Fruit fly (Drosophila melanogaster): ENCODE data around the gene CG33080.

CG33080 gene

dm6 chrX:5677400-5678177 lies 40.0 kb downstream of the CG33080 start (continued):
- TF ChIP-seq CG9727 (GFP tag; optimal IDR thresholded peaks at IDR 0.05) (peak; percentile 94), pfk (GFP tag; optimal IDR thresholded peaks at IDR 0.05) (peak; percentile 85), CG8281 (tag; optimal IDR thresholded peaks at IDR 0.05) (peak; percentile 90), Hr78 (GFP tag; optimal IDR thresholded peaks at IDR 0.05) (peak in 1 of 2 experiments; percentile 53), bcd (GFP tag; optimal IDR thresholded peaks at IDR 0.05) (peak; percentile 87), CG2116 (GFP tag; optimal IDR thresholded peaks at IDR 0.05) (peak; percentile 82), sc (optimal IDR thresholded peaks at IDR 0.05) (no peak), sc (GFP tag; optimal IDR thresholded peaks at IDR 0.05) (peak; percentile 93), CG33557 (GFP tag; optimal IDR thresholded peaks at IDR 0.05) (peak; percentile 98), Oli (tag; optimal IDR thresholded peaks at IDR 0.05) (peak; percentile 76), ftz-f1 (GFP tag; optimal IDR thresholded peaks at IDR 0.05) (peak; percentile 20), pita (GFP tag; optimal IDR thresholded peaks at IDR 0.05) (no peak), ems (GFP tag; optimal IDR thresholded peaks at IDR 0.05) (peak; percentile 90), BtbVII (GFP tag; optimal IDR thresholded peaks at IDR 0.05) (peak; percentile 93), run (tag; optimal IDR thresholded peaks at IDR 0.05) (peak; percentile 83), rib (GFP tag; IDR thresholded peaks at IDR 0.05) (peak; percentile 90), Aef1 (GFP tag; IDR thresholded peaks at IDR 0.05) (peak; percentile 45; the same call in 2 of the 3 replicates), Ptx1 (GFP tag; IDR thresholded peaks at IDR 0.05) (peak; percentile 30; the same call in 1 of the 2 replicates), CG12236 (GFP tag; optimal IDR thresholded peaks at IDR 0.05) (peak; percentile 97), ase (GFP tag; IDR thresholded peaks at IDR 0.05) (peak; percentile 71; the same call in 2 of the 3 replicates), abd-A (tag; optimal IDR thresholded peaks at IDR 0.05) (peak; percentile 80), CG4404 (GFP tag; IDR thresholded peaks at IDR 0.05) (peak; percentile 29; the same call in 1 of the 2 replicates), CG15011 (GFP tag; optimal IDR thresholded peaks at IDR 0.05) (peak; percentile 95), CG11093 (GFP tag; IDR thresholded peaks at IDR 0.05) (peak; percentile 85; the same call in 1 of the 3 replicates), CG17186 (GFP tag; optimal IDR thresholded peaks at IDR 0.05) (peak; percentile 92), CG1603 (tag; optimal IDR thresholded peaks at IDR 0.05) (peak; percentile 93), sima (GFP tag; optimal IDR thresholded peaks at IDR 0.05) (peak; percentile 83), gce (GFP tag; IDR thresholded peaks at IDR 0.05) (peak; percentile 95; the same call in 2 of the 3 replicates), Atf3 (GFP tag; optimal IDR thresholded peaks at IDR 0.05) (peak; percentile 80), CG7745 (tag; optimal IDR thresholded peaks at IDR 0.05) (peak; percentile 95), Meics (GFP tag; optimal IDR thresholded peaks at IDR 0.05) (peak; percentile 92), esg (GFP tag; conservative IDR thresholded peaks at IDR 0.05) (no peak), CG8478 (optimal IDR thresholded peaks at IDR 0.05) (no peak), CG5953 (GFP tag; IDR thresholded peaks at IDR 0.05) (peak; percentile 91), Dad (GFP tag; optimal IDR thresholded peaks at IDR 0.05) (peak; percentile 89), ap (GFP tag; IDR thresholded peaks at IDR 0.05) (peak; percentile 54), Bgb (GFP tag; IDR thresholded peaks at IDR 0.05; ENCODE audit: partially characterized antibody) (no peak), pho (GFP tag; optimal IDR thresholded peaks at IDR 0.05) (peak; percentile 74), CG32767 (GFP tag; IDR thresholded peaks at IDR 0.05) (peak; percentile 78), sens-2 (GFP tag; IDR thresholded peaks at IDR 0.05) (peak; percentile 85), CG12219 (GFP tag; optimal IDR thresholded peaks at IDR 0.05) (peak; percentile 90), CG1233 (GFP tag; optimal IDR thresholded peaks at IDR 0.05) (peak; percentile 98), CG34376 (GFP tag; optimal IDR thresholded peaks at IDR 0.05) (peak; percentile 95), CG10431 (GFP tag; optimal IDR thresholded peaks at IDR 0.05) (peak; percentile 96), CG11398 (GFP tag; optimal IDR thresholded peaks at IDR 0.05) (peak; percentile 91), CG4707 (GFP tag; optimal IDR thresholded peaks at IDR 0.05) (peak; percentile 96), Awh (GFP tag; IDR thresholded peaks at IDR 0.05) (peak; percentile 97), hbn (GFP tag; IDR thresholded peaks at IDR 0.05; ENCODE audit: partially characterized antibody) (no peak), peb (GFP tag; IDR thresholded peaks at IDR 0.05) (peak; percentile 69)

Measured in whole organism, embryonic.